Fruit fly (Drosophila melanogaster) S2 (cell line): ENCODE results near the gene NHP2.
A peak's percentile ranks its signal among the peaks of the same experiment; 100 is the strongest.

Source experiments
- CG8478 ChIP-seq: fragments of >200 bp; optimal IDR thresholded peaks from 2 replicates; lab custom pipeline; 2018
- CTCF ChIP-seq, 2 experiments: fragments of >200 bp; optimal IDR thresholded peaks; 2 replicates each; lab custom pipeline; 2018

Gene NHP2

dm6 chr3L:14801854-14802616, at the start of gene NHP2:
TSS of gene NHP2 (minus strand) at chr3L:14802168.
- peak in 1 of 2 experiments; percentile 34 for TF ChIP-seq CTCF (optimal IDR thresholded peaks at IDR 0.05; lab: Kevin White, UChicago)
- no peak for TF ChIP-seq CG8478 (lab: Kevin White, UChicago)

- TF ChIP-seq CG8478 (lab: Kevin White, UChicago) = no peak
- no peak for TF ChIP-seq CTCF (optimal IDR thresholded peaks at IDR 0.05; lab: Kevin White, UChicago)
These were observed 45.4 kb upstream of the NHP2 start for dm6 chr3L:14847415-14847814.

dm6 chr3L:14822364-14822763, 20.4 kb upstream of the NHP2 start:
- TF ChIP-seq CG8478 (lab: Kevin White, UChicago) (no peak), CTCF (optimal IDR thresholded peaks at IDR 0.05; lab: Kevin White, UChicago) (no peak)

- TF ChIP-seq CG8478 (lab: Kevin White, UChicago) (no peak), CTCF (optimal IDR thresholded peaks at IDR 0.05; lab: Kevin White, UChicago) (no peak)
These were observed 19.2 kb upstream of the NHP2 start for dm6 chr3L:14821133-14821532.

dm6 chr3L:14816666-14817065, 14.7 kb upstream of the NHP2 start:
- TF ChIP-seq CTCF (optimal IDR thresholded peaks at IDR 0.05; lab: Kevin White, UChicago) = no peak
- no peak for TF ChIP-seq CG8478 (lab: Kevin White, UChicago)

dm6 chr3L:14804724-14805221, 2.8 kb upstream of the NHP2 start, which contains the start of gene CG17839:
TSS of gene CG17839 (plus strand) at chr3L:14805136.
- no peak for TF ChIP-seq CTCF (optimal IDR thresholded peaks at IDR 0.05; lab: Kevin White, UChicago)

- no peak for TF ChIP-seq CG8478 (lab: Kevin White, UChicago)
- TF ChIP-seq CTCF (optimal IDR thresholded peaks at IDR 0.05; lab: Kevin White, UChicago) = no peak
These were observed 1.3 kb upstream of the NHP2 start, which contains the start of gene gnu for dm6 chr3L:14803236-14803635. TSS of gene gnu (minus strand) at chr3L:14803360.

- no peak for TF ChIP-seq CTCF (optimal IDR thresholded peaks at IDR 0.05; lab: Kevin White, UChicago)
- no peak for TF ChIP-seq CG8478 (lab: Kevin White, UChicago)
These were observed 10.9 kb downstream of the NHP2 start for dm6 chr3L:14790849-14791646.

- TF ChIP-seq CTCF (optimal IDR thresholded peaks at IDR 0.05; lab: Kevin White, UChicago) (peak in 1 of 2 experiments; percentile 13), CG8478 (lab: Kevin White, UChicago) (no peak)
These were observed 11.8 kb downstream of the NHP2 start for dm6 chr3L:14790127-14790589.

- no peak for TF ChIP-seq CTCF (optimal IDR thresholded peaks at IDR 0.05; lab: Kevin White, UChicago)
- no peak for TF ChIP-seq CG8478 (lab: Kevin White, UChicago)
These were observed 12.3 kb downstream of the NHP2 start, which contains the start of gene Helz for dm6 chr3L:14789676-14790075. TSS of gene Helz (plus strand) at chr3L:14789935.

dm6 chr3L:14786230-14786850, 15.6 kb downstream of the NHP2 start, which contains the start of the genes bmm and Tdrd3:
TSS of gene bmm (minus strand) at chr3L:14786412.
TSS of gene Tdrd3 (plus strand) at chr3L:14786791.
- TF ChIP-seq CTCF (optimal IDR thresholded peaks at IDR 0.05; lab: Kevin White, UChicago) (no peak), CG8478 (lab: Kevin White, UChicago) (no peak)

dm6 chr3L:14785492-14785916, 16.5 kb downstream of the NHP2 start:
- no peak for TF ChIP-seq CTCF (optimal IDR thresholded peaks at IDR 0.05; lab: Kevin White, UChicago)
- TF ChIP-seq CG8478 (lab: Kevin White, UChicago) = no peak

- TF ChIP-seq CG8478 (lab: Kevin White, UChicago) (no peak), CTCF (optimal IDR thresholded peaks at IDR 0.05; lab: Kevin White, UChicago) (no peak)
These were observed 17.0 kb downstream of the NHP2 start for dm6 chr3L:14784949-14785408.
